Worm (Caenorhabditis elegans) whole organism, L4 larva: ENCODE measurements around the gene F47B8.4.

Experiments
- D1046.2 ChIP-seq: fragments of 200-800 bp; sonication (Bioruptor generic); IDR thresholded peaks from 2 replicates; pipeline ENCODE4 v1.3.6; 2022; ENCODE audit warnings: missing genetic modification characterization, missing compliant biosample characterization
- F10B5.3 ChIP-seq: sonication (generic microtip); optimal IDR thresholded peaks from 2 replicates; lab custom pipeline; 2016; ENCODE audit warnings: mild to moderate bottlenecking, missing genetic modification characterization, missing compliant biosample characterization
- F26F4.8 ChIP-seq: fragments of 200-800 bp; sonication (Bioruptor generic); conservative IDR thresholded peaks from 2 replicates; pipeline ENCODE4 v1.3.6; 2022; ENCODE audit warnings: missing genetic modification characterization, missing compliant biosample characterization
- T26A8.4 ChIP-seq: fragments of 200-800 bp; sonication (Bioruptor generic); IDR thresholded peaks from 2 replicates; pipeline ENCODE4 v1.3.6; 2022; ENCODE audit warnings: missing genetic modification characterization, missing compliant biosample characterization
- Y5F2A.4 ChIP-seq: fragments of 200-800 bp; sonication (Bioruptor generic); optimal IDR thresholded peaks from 2 replicates; lab custom pipeline; 2018; ENCODE audit warnings: mild to moderate bottlenecking, missing genetic modification characterization, missing compliant biosample characterization
- aha-1 ChIP-seq: fragments of 150-350 bp; peaks from one replicate; lab custom pipeline; 2014; ENCODE audit warnings: missing biosample characterization, missing genetic modification characterization
- aly-2 ChIP-seq: sonication (generic microtip); optimal IDR thresholded peaks from 2 replicates; lab custom pipeline; 2018; ENCODE audit warnings: missing biosample characterization, missing genetic modification characterization
- arid-1 ChIP-seq: fragments of 200-800 bp; sonication (Bioruptor generic); conservative IDR thresholded peaks from 2 replicates; pipeline ENCODE4 v1.3.6; 2022; ENCODE audit warnings: missing genetic modification reagents, missing genetic modification characterization, missing compliant biosample characterization
- ceh-28 ChIP-seq: fragments of 150-350 bp; optimal IDR thresholded peaks from 2 replicates; lab custom pipeline; 2014; ENCODE audit warnings: missing biosample characterization, missing genetic modification reagents, missing genetic modification characterization
- ceh-32 ChIP-seq: sonication (generic microtip); optimal IDR thresholded peaks from 2 replicates; lab custom pipeline; 2016; ENCODE audit warnings: mild to moderate bottlenecking, missing genetic modification characterization, missing compliant biosample characterization; ENCODE audit not compliant: poor library complexity
- ceh-62 ChIP-seq: sonication (generic microtip); optimal IDR thresholded peaks from 2 replicates; lab custom pipeline; 2017; ENCODE audit warnings: missing biosample characterization, missing genetic modification characterization
- cey-2 ChIP-seq: sonication (generic microtip); optimal IDR thresholded peaks from 3 replicates; lab custom pipeline; 2017; ENCODE audit warnings: missing genetic modification characterization, mild to moderate bottlenecking, missing compliant biosample characterization, antibody characterized with exemption, borderline replicate concordance; ENCODE audit not compliant: insufficient read depth
- daf-16 ChIP-seq, 3 experiments: sonication (generic microtip); optimal IDR thresholded peaks; 2 replicates each; lab custom pipeline; 2016 to 2017; ENCODE audit warnings: missing genetic modification characterization in 3 of 3, missing genetic modification reagents in 3 of 3, mild to moderate bottlenecking in 2 of 3, missing compliant biosample characterization in 2 of 3, missing biosample characterization in 1 of 3, moderate library complexity in 1 of 3
- dmd-8 ChIP-seq: fragments of 200-800 bp; sonication (Bioruptor generic); IDR thresholded peaks from 2 replicates; pipeline ENCODE4 v1.3.6; 2022; ENCODE audit warnings: missing genetic modification characterization, missing compliant biosample characterization
- dpl-1 ChIP-seq: fragments of 150-350 bp; optimal IDR thresholded peaks from 2 replicates; lab custom pipeline; 2014; ENCODE audit warnings: missing biosample characterization, missing genetic modification reagents, missing genetic modification characterization
- dve-1 ChIP-seq: sonication (generic microtip); optimal IDR thresholded peaks from 2 replicates; lab custom pipeline; 2017; ENCODE audit warnings: antibody characterized with exemption, mild to moderate bottlenecking, missing genetic modification characterization, missing compliant biosample characterization; ENCODE audit not compliant: insufficient read depth
- egl-27 ChIP-seq: sonication (generic microtip); optimal IDR thresholded peaks from 3 replicates; lab custom pipeline; 2017; ENCODE audit warnings: missing biosample characterization, missing genetic modification reagents, missing genetic modification characterization
- egl-43 ChIP-seq: fragments of 200-800 bp; sonication (Bioruptor generic); IDR thresholded peaks from 2 replicates; pipeline ENCODE4 v1.3.6; 2022; ENCODE audit warnings: missing genetic modification reagents, missing genetic modification characterization, missing compliant biosample characterization
- hlh-11 ChIP-seq: fragments of 200-800 bp; sonication (Bioruptor generic); optimal IDR thresholded peaks from 2 replicates; lab custom pipeline; 2018; ENCODE audit warnings: mild to moderate bottlenecking, missing genetic modification characterization, missing compliant biosample characterization
- hlh-30 ChIP-seq: sonication (generic microtip); optimal IDR thresholded peaks from 2 replicates; lab custom pipeline; 2017; ENCODE audit warnings: antibody characterized with exemption, mild to moderate bottlenecking, missing genetic modification characterization, missing compliant biosample characterization; ENCODE audit not compliant: insufficient read depth
- hmg-1.1 ChIP-seq: fragments of 200-800 bp; sonication (Bioruptor generic); IDR thresholded peaks from 2 replicates; pipeline ENCODE4 v1.3.6; 2022; ENCODE audit warnings: missing genetic modification reagents, missing genetic modification characterization, missing compliant biosample characterization
- lim-7 ChIP-seq: fragments of 200-800 bp; sonication (Bioruptor generic); IDR thresholded peaks from 2 replicates; pipeline ENCODE4 v1.3.6; 2022; ENCODE audit warnings: missing genetic modification characterization, missing compliant biosample characterization
- lir-3 ChIP-seq: sonication (generic microtip); optimal IDR thresholded peaks from 2 replicates; lab custom pipeline; 2016; ENCODE audit warnings: mild to moderate bottlenecking, missing genetic modification characterization, missing compliant biosample characterization
- lsy-2 ChIP-seq, 2 experiments: fragments of 150-350 bp in 1 of 2; sonication (generic microtip) in 1 of 2; optimal IDR thresholded peaks; 2 replicates each; lab custom pipeline; 2014 to 2017; ENCODE audit warnings: missing biosample characterization in 2 of 2, missing genetic modification characterization in 2 of 2
- madf-9 ChIP-seq: fragments of 200-800 bp; sonication (Bioruptor generic); conservative IDR thresholded peaks from 2 replicates; pipeline ENCODE4 v1.3.6; 2022; ENCODE audit warnings: missing genetic modification reagents, missing genetic modification characterization, missing compliant biosample characterization
- mep-1 ChIP-seq: fragments of 150-350 bp; sonication (generic microtip); optimal IDR thresholded peaks from 3 replicates; lab custom pipeline; 2014; ENCODE audit warnings: missing biosample characterization, missing genetic modification characterization
- mes-2 ChIP-seq: sonication (generic microtip); optimal IDR thresholded peaks from 2 replicates; lab custom pipeline; 2016; ENCODE audit warnings: missing genotype, mild to moderate bottlenecking, missing genetic modification characterization, missing compliant biosample characterization; ENCODE audit not compliant: poor library complexity, severe bottlenecking
- mxl-3 ChIP-seq: fragments of 200-800 bp; sonication (Bioruptor generic); optimal IDR thresholded peaks from 2 replicates; lab custom pipeline; 2018; ENCODE audit warnings: mild to moderate bottlenecking, missing genetic modification characterization, missing compliant biosample characterization
- nhr-6 ChIP-seq: fragments of 150-350 bp; optimal IDR thresholded peaks from 2 replicates; lab custom pipeline; 2014; ENCODE audit warnings: missing biosample characterization, missing genetic modification characterization
- nhr-77 ChIP-seq: fragments of 150-350 bp; optimal IDR thresholded peaks from 2 replicates; lab custom pipeline; 2014; ENCODE audit warnings: missing biosample characterization, missing genetic modification characterization
- pha-4 ChIP-seq, 2 experiments: fragments of 150-350 bp in 1 of 2; fragments of 200-800 bp in 1 of 2; sonication (Bioruptor generic) in 1 of 2; IDR thresholded peaks in 1 of 2; optimal IDR thresholded peaks in 1 of 2; 2 replicates each; pipeline versions ENCODE4 v1.3.6 to Lab custom; 2014 to 2022; ENCODE audit warnings: missing genetic modification characterization in 2 of 2, missing genetic modification reagents in 2 of 2, missing biosample characterization in 1 of 2, missing compliant biosample characterization in 1 of 2
- pqm-1 ChIP-seq: sonication (generic microtip); optimal IDR thresholded peaks from 2 replicates; lab custom pipeline; 2017; ENCODE audit warnings: missing biosample characterization, missing genetic modification characterization
- rbr-2 ChIP-seq: sonication (generic microtip); optimal IDR thresholded peaks from 2 replicates; lab custom pipeline; 2016; ENCODE audit warnings: missing genotype, missing genetic modification characterization, missing compliant biosample characterization
- skn-1 ChIP-seq: fragments of 150-350 bp; optimal IDR thresholded peaks from 2 replicates; lab custom pipeline; 2014; ENCODE audit warnings: missing biosample characterization, missing genetic modification characterization
- snpc-4 ChIP-seq: fragments of 150-350 bp; optimal IDR thresholded peaks from 2 replicates; lab custom pipeline; 2014; ENCODE audit warnings: missing biosample characterization, missing genetic modification characterization
- spr-1 ChIP-seq: sonication (generic microtip); optimal IDR thresholded peaks from 2 replicates; lab custom pipeline; 2016; ENCODE audit warnings: mild to moderate bottlenecking, missing genetic modification characterization, missing compliant biosample characterization
- spr-3 ChIP-seq: fragments of 200-800 bp; sonication (Bioruptor generic); optimal IDR thresholded peaks from 2 replicates; lab custom pipeline; 2018; ENCODE audit warnings: mild to moderate bottlenecking, missing genetic modification characterization, missing compliant biosample characterization
- tag-97 ChIP-seq: fragments of 200-800 bp; sonication (Bioruptor generic); IDR thresholded peaks from 2 replicates; pipeline ENCODE4 v1.3.6; 2022; ENCODE audit warnings: missing genetic modification characterization, missing compliant biosample characterization
- zag-1 ChIP-seq: fragments of 150-350 bp; optimal IDR thresholded peaks from 2 replicates; lab custom pipeline; 2014; ENCODE audit warnings: missing biosample characterization, missing genetic modification characterization
- zip-11 ChIP-seq: fragments of 200-800 bp; sonication (Bioruptor generic); IDR thresholded peaks from 2 replicates; pipeline ENCODE4 v1.3.6; 2022; ENCODE audit warnings: missing genetic modification characterization, missing compliant biosample characterization
- ztf-11 ChIP-seq: fragments of 150-350 bp; optimal IDR thresholded peaks from 2 replicates; lab custom pipeline; 2014; ENCODE audit warnings: missing biosample characterization, missing genetic modification characterization
- ztf-7 ChIP-seq: fragments of 150-350 bp; optimal IDR thresholded peaks from 2 replicates; lab custom pipeline; 2014; ENCODE audit warnings: missing biosample characterization, missing genetic modification characterization

F47B8.4 gene

DNA sequence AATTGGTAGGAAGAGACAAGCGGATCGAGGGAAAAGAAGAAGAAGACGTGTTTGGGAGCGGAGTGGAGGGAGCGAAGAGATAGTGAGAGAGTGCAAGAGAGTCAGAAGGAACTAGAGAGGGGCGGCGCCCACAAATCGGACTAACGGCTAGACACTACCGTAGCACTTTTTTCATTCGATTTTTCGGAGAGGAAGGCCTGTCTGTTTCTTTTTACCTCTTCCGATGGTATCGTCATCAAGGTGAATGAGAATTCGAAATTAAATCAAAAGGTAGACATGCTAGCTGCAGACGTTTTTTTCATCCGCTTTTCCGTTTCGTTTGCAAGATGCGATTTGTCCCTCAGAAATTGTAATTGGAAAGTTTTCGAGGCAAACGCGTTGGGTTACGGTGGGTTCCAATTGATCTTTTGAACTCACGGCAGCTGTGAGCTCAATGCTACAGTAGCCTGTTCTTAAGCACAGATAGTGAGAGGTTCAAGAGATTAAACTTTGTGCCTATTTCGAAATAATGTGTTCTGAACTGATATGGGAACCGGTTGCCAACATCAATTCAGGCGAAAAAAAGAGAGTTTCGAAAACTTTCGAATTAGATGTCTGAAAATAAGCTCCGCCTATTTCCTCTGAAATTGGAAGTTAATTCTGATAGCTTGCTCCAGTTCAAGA, 40.2 kb upstream of the F47B8.4 start (continued):
- TF ChIP-seq Y5F2A.4 (no peak), aly-2 (no peak)
- TF ChIP-seq, all 104 proteins: peak for 25

DNA sequence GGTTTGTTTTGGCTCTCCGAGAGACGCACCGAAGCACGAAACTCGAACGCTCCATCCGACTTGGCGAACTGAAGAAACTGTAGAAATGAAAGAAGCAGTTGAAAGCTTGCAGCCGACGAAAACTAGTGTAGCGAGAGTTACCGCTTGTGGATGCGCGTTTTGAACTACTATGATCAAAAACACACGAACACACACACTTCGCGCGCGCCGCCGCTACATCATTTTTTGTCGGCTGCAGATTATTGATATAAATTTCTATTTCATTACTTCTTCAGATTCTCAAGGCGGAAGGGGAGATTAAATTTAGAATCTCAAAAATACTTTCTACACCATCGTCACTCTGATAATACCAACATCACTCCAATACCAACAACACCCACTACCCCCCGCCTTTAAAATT, 37.5 kb upstream of the F47B8.4 start:
- TF ChIP-seq dmd-8 (no peak), rbr-2 (no peak), pha-4 (GFP tag; IDR thresholded peaks at IDR 0.05; lab: Robert Waterston, UW) (no peak), pha-4 (tag; optimal IDR thresholded peaks at IDR 0.05; lab: Kevin White, UChicago) (no peak), D1046.2 (no peak), madf-9 (GFP tag; lab: Robert Waterston, UW) (no peak), zag-1 (tag; lab: Kevin White, UChicago) (no peak), nhr-6 (tag; lab: Kevin White, UChicago) (no peak), ceh-32 (tag; lab: Kevin White, UChicago) (no peak), egl-43 (GFP tag; lab: Robert Waterston, UW) (0 out of 2 replicates have a peak, but pooled peaks have one; percentile 12)

DNA sequence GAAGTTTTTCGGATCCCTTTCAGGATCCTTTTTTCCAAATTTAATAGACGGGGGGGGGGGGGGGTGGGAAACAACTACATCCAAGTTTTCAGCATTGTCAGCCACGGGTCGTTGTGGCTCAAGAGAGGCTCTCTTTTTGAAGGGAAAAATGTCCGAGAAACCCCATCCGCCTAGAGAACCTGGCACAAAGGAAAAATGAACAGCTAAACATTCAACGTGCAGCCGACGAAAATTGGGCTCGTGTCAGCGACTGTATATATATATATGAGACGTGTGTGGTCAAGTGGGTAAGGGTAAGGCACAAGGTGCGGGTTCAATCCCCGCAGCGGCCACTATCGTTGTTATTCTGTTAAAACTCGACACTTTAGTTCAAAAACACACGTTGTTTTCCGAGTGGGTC, 34.1 kb upstream of the F47B8.4 start, which contains the start of gene Y49A3A.4:
Gene Y49A3A.4, minus strand, starts transcription at position 314 of the 400 bp plus-strand sequence.
- TF ChIP-seq hlh-11 (tag; lab: Kevin White, UChicago) (peak; percentile 23), pqm-1 (tag; lab: Kevin White, UChicago) (no peak), T26A8.4 (GFP tag; lab: Robert Waterston, UW) (peak; percentile 63), Y5F2A.4 (peak; percentile 0), lim-7 (GFP tag; lab: Robert Waterston, UW) (no peak), aha-1 (no peak), skn-1 (tag; lab: Kevin White, UChicago) (no peak), hlh-30 (peak; percentile 35), hmg-1.1 (no peak), mxl-3 (no peak), spr-3 (GFP tag; lab: Kevin White, UChicago) (peak; percentile 11), ceh-28 (tag; lab: Kevin White, UChicago) (no peak), arid-1 (GFP tag; lab: Robert Waterston, UW) (no peak), cey-2 (tag; lab: Kevin White, UChicago) (no peak), snpc-4 (tag; lab: Kevin White, UChicago) (peak; percentile 70), spr-1 (tag; lab: Kevin White, UChicago) (no peak), mes-2 (tag; lab: Kevin White, UChicago) (peak; percentile 39), mep-1 (tag; lab: Kevin White, UChicago) (peak; percentile 21), tag-97 (GFP tag; lab: Robert Waterston, UW) (no peak), nhr-6 (tag; lab: Kevin White, UChicago) (no peak), dve-1 (tag; lab: Kevin White, UChicago) (peak; percentile 19), daf-16 (GFP tag; optimal IDR thresholded peaks at IDR 0.05; lab: Kevin White, UChicago) (no peak), daf-16 (tag; optimal IDR thresholded peaks at IDR 0.05; lab: Kevin White, UChicago) (peak; percentile 42)

- TF ChIP-seq skn-1 (tag; lab: Kevin White, UChicago): no peak
- peak; percentile 31 for TF ChIP-seq aha-1
- no peak for TF ChIP-seq ceh-62 (tag; lab: Kevin White, UChicago)
- peak; percentile 97 for TF ChIP-seq dpl-1 (GFP tag; lab: Kevin White, UChicago)
- peak; percentile 86 for TF ChIP-seq mep-1 (tag; lab: Kevin White, UChicago)
- peak; percentile 40 for TF ChIP-seq F10B5.3 (tag; lab: Kevin White, UChicago)
- peak; percentile 53 for TF ChIP-seq ztf-7 (tag; lab: Kevin White, UChicago)
- TF ChIP-seq zag-1 (tag; lab: Kevin White, UChicago): peak; percentile 8
- TF ChIP-seq madf-9 (GFP tag; lab: Robert Waterston, UW): peak; percentile 43; the same call in 1 of the 2 replicates
- peak; percentile 17 for TF ChIP-seq spr-3 (GFP tag; lab: Kevin White, UChicago)
- TF ChIP-seq ztf-11: no peak
- no peak for TF ChIP-seq egl-27 (tag; lab: Kevin White, UChicago)
- TF ChIP-seq lir-3 (tag; lab: Kevin White, UChicago): no peak
- TF ChIP-seq hlh-30: peak; percentile 52
- TF ChIP-seq F26F4.8 (GFP tag; lab: Robert Waterston, UW): no peak
- TF ChIP-seq zip-11 (GFP tag; lab: Robert Waterston, UW): no peak
- peak in 1 of 2 experiments; percentile 93 for TF ChIP-seq lsy-2 (tag; optimal IDR thresholded peaks at IDR 0.05; lab: Kevin White, UChicago)
- TF ChIP-seq dmd-8: no peak
- peak; percentile 66 for TF ChIP-seq spr-1 (tag; lab: Kevin White, UChicago)
- peak; percentile 54 for TF ChIP-seq nhr-77
- no peak for TF ChIP-seq daf-16 (GFP tag; optimal IDR thresholded peaks at IDR 0.05; lab: Kevin White, UChicago)
- TF ChIP-seq daf-16 (tag; optimal IDR thresholded peaks at IDR 0.05; lab: Kevin White, UChicago): peak; percentile 20
These were observed 31.4 kb upstream of the F47B8.4 start, which contains the start of gene cyn-1 for ce11 chrV:14355738-14356368. Gene cyn-1 (plus strand): TSS chrV:14356076.
